Fruit fly (Drosophila melanogaster): ENCODE results near the gene CG12321.

- TF ChIP-seq Sin3A (optimal IDR thresholded peaks at IDR 0.05) (no peak), Myc (optimal IDR thresholded peaks at IDR 0.05) (no peak)
Measured at dm6 chr3R:18158401-18158800, 30.1 kb downstream of the CG12321 start, which contains the start of gene CG14315.
